Worm (Caenorhabditis elegans) whole organism, L4/young adult: ENCODE results near the gene ZK1290.10.

Experiments
- dao-5 ChIP-seq: sonication (generic microtip); optimal IDR thresholded peaks from 2 replicates; lab custom pipeline; 2016; ENCODE audit warnings: missing genotype, missing genetic modification characterization, moderate library complexity, missing compliant biosample characterization
- him-1 ChIP-seq: sonication (generic microtip); optimal IDR thresholded peaks from 2 replicates; lab custom pipeline; 2016; ENCODE audit warnings: missing genotype, missing genetic modification reagents, missing genetic modification characterization, missing compliant biosample characterization

DNA sequence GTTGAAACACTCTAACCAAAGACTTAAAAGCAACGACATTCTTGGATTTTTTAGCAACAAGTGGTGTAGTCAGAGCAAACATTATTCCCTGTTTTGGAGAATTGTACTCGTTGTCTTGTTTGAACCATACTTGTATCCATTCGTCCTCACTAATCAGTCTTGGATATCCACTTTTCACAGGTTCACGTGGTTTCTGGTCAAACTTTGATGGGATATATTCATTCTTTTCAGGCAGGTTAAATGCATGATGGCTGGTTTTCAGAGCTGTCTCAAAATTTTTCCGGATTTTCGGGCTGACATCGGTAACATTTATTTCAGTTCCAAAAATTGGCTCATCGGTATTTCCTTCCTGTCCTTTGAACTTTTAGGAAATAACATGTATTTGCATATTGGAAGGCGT, 32.3 kb downstream of the ZK1290.10 start:
- TF ChIP-seq dao-5 (tag; lab: Kevin White, UChicago) (no peak), him-1 (tag; lab: Kevin White, UChicago) (no peak)
